Worm (Caenorhabditis elegans) whole organism, L2 larva: ENCODE results near the gene cnc-2.
A peak's percentile ranks its signal among the peaks of the same experiment; 100 is the strongest.

ENCODE experiments used
- C34F6.9 ChIP-seq: fragments of 150-350 bp; optimal IDR thresholded peaks from 2 replicates; lab custom pipeline; 2014; ENCODE audit warnings: missing biosample characterization, missing genetic modification characterization
- F13H6.1 ChIP-seq: sonication (generic microtip); optimal IDR thresholded peaks from 2 replicates; lab custom pipeline; 2016; ENCODE audit warnings: missing genetic modification characterization, missing compliant biosample characterization
- ZK546.5 ChIP-seq: sonication (generic microtip); optimal IDR thresholded peaks from 2 replicates; lab custom pipeline; 2017; ENCODE audit warnings: missing biosample characterization, missing genetic modification characterization
- aly-2 ChIP-seq: fragments of 150-350 bp; optimal IDR thresholded peaks from 2 replicates; lab custom pipeline; 2014; ENCODE audit warnings: missing biosample characterization, missing genetic modification characterization
- blmp-1 ChIP-seq: sonication (generic microtip); optimal IDR thresholded peaks from 2 replicates; lab custom pipeline; 2017; ENCODE audit warnings: missing genetic modification characterization, mild to moderate bottlenecking, missing compliant biosample characterization, antibody characterized with exemption, moderate library complexity; ENCODE audit not compliant: insufficient read depth
- ceh-82 ChIP-seq: fragments of 150-350 bp; optimal IDR thresholded peaks from 2 replicates; lab custom pipeline; 2014; ENCODE audit warnings: missing biosample characterization, missing genetic modification characterization
- crh-2 ChIP-seq: sonication (generic microtip); optimal IDR thresholded peaks from 2 replicates; lab custom pipeline; 2017; ENCODE audit warnings: missing biosample characterization, missing genetic modification characterization
- dmd-4 ChIP-seq: sonication (generic microtip); optimal IDR thresholded peaks from 2 replicates; lab custom pipeline; 2017; ENCODE audit warnings: missing biosample characterization, missing genetic modification characterization
- elt-1 ChIP-seq: fragments of 150-350 bp; optimal IDR thresholded peaks from 2 replicates; lab custom pipeline; 2014; ENCODE audit warnings: missing biosample characterization, missing genetic modification characterization
- elt-3 ChIP-seq: sonication (generic microtip); optimal IDR thresholded peaks from 2 replicates; lab custom pipeline; 2017; ENCODE audit warnings: missing biosample characterization, missing genetic modification characterization
- fos-1 ChIP-seq: fragments of 150-350 bp; optimal IDR thresholded peaks from 2 replicates; lab custom pipeline; 2014; ENCODE audit warnings: missing biosample characterization, missing genetic modification characterization
- gmeb-1 ChIP-seq: fragments of 150-350 bp; optimal IDR thresholded peaks from 2 replicates; lab custom pipeline; 2014; ENCODE audit warnings: missing biosample characterization, missing genetic modification characterization
- lsy-2 ChIP-seq, 2 experiments: fragments of 150-350 bp in 1 of 2; sonication (generic microtip) in 1 of 2; optimal IDR thresholded peaks; 2 replicates each; lab custom pipeline; 2014 to 2017; ENCODE audit warnings: missing biosample characterization in 2 of 2, missing genetic modification characterization in 2 of 2
- mab-5 ChIP-seq: fragments of 150-350 bp; optimal IDR thresholded peaks from 2 replicates; lab custom pipeline; 2014; ENCODE audit warnings: missing biosample characterization, missing genetic modification characterization
- mbf-1 ChIP-seq: sonication (generic microtip); optimal IDR thresholded peaks from 2 replicates; lab custom pipeline; 2017; ENCODE audit warnings: missing biosample characterization, missing genetic modification characterization
- mdl-1 ChIP-seq, 2 experiments: fragments of 150-350 bp in 1 of 2; sonication (generic microtip) in 1 of 2; optimal IDR thresholded peaks; 2 replicates each; lab custom pipeline; 2017; ENCODE audit warnings: missing biosample characterization in 2 of 2, missing genetic modification characterization in 2 of 2
- nhr-11 ChIP-seq: fragments of 150-350 bp; optimal IDR thresholded peaks from 2 replicates; lab custom pipeline; 2014; ENCODE audit warnings: missing biosample characterization, missing genetic modification characterization
- nhr-12 ChIP-seq: fragments of 150-350 bp; optimal IDR thresholded peaks from 2 replicates; lab custom pipeline; 2014; ENCODE audit warnings: missing biosample characterization, missing genetic modification characterization
- nhr-129 ChIP-seq: fragments of 150-350 bp; optimal IDR thresholded peaks from 2 replicates; lab custom pipeline; 2014; ENCODE audit warnings: missing biosample characterization, missing genetic modification characterization
- nhr-21 ChIP-seq: fragments of 150-350 bp; optimal IDR thresholded peaks from 2 replicates; lab custom pipeline; 2014; ENCODE audit warnings: missing biosample characterization, missing genetic modification characterization
- nhr-23 ChIP-seq: fragments of 150-350 bp; optimal IDR thresholded peaks from 2 replicates; lab custom pipeline; 2014; ENCODE audit warnings: missing biosample characterization, missing genetic modification reagents, missing genetic modification characterization
- nhr-237 ChIP-seq: fragments of 150-350 bp; optimal IDR thresholded peaks from 2 replicates; lab custom pipeline; 2014; ENCODE audit warnings: missing biosample characterization, missing genetic modification characterization
- nhr-6 ChIP-seq: fragments of 150-350 bp; optimal IDR thresholded peaks from 2 replicates; lab custom pipeline; 2014; ENCODE audit warnings: missing biosample characterization, missing genetic modification characterization
- nhr-77 ChIP-seq: fragments of 150-350 bp; optimal IDR thresholded peaks from 2 replicates; lab custom pipeline; 2014; ENCODE audit warnings: missing biosample characterization, missing genetic modification characterization
- sem-4 ChIP-seq: fragments of 150-350 bp; optimal IDR thresholded peaks from 2 replicates; lab custom pipeline; 2014; ENCODE audit warnings: missing biosample characterization, missing genetic modification reagents, missing genetic modification characterization
- skn-1 ChIP-seq: sonication (generic microtip); optimal IDR thresholded peaks from 2 replicates; lab custom pipeline; 2017; ENCODE audit warnings: missing biosample characterization, missing genetic modification characterization
- sma-9 ChIP-seq, 2 experiments: fragments of 150-350 bp in 1 of 2; sonication (generic microtip) in 1 of 2; optimal IDR thresholded peaks; 2 replicates each; lab custom pipeline; 2014 to 2016; ENCODE audit warnings: missing genetic modification characterization in 2 of 2, mild to moderate bottlenecking in 1 of 2, missing biosample characterization in 1 of 2, missing compliant biosample characterization in 1 of 2, missing genetic modification reagents in 1 of 2, moderate library complexity in 1 of 2
- snpc-4 ChIP-seq: fragments of 150-350 bp; optimal IDR thresholded peaks from 2 replicates; lab custom pipeline; 2014; ENCODE audit warnings: missing biosample characterization, missing genetic modification characterization
- unc-39 ChIP-seq: fragments of 150-350 bp; optimal IDR thresholded peaks from 2 replicates; lab custom pipeline; 2014; ENCODE audit warnings: missing biosample characterization, missing genetic modification characterization
- unc-62 ChIP-seq: fragments of 150-350 bp; optimal IDR thresholded peaks from 2 replicates; lab custom pipeline; 2014; ENCODE audit warnings: missing biosample characterization, missing genetic modification reagents, missing genetic modification characterization
- ztf-1 ChIP-seq: fragments of 200-800 bp; sonication (Bioruptor generic); conservative IDR thresholded peaks from 2 replicates; pipeline ENCODE4 v1.3.6; 2022; ENCODE audit warnings: missing genetic modification characterization, missing compliant biosample characterization
- ztf-11 ChIP-seq: sonication (generic microtip); optimal IDR thresholded peaks from 2 replicates; lab custom pipeline; 2017; ENCODE audit warnings: missing biosample characterization, missing genetic modification characterization
- ztf-4 ChIP-seq: fragments of 150-350 bp; optimal IDR thresholded peaks from 2 replicates; lab custom pipeline; 2014; ENCODE audit warnings: missing biosample characterization, missing genetic modification characterization

Gene cnc-2

ce11 chrV:1460069-1460468, 10.1 kb upstream of the cnc-2 start, which contains the start of gene hacd-1:
TSS of gene hacd-1 (plus strand) at chrV:1460369.
- no peak for TF ChIP-seq mab-5
- no peak for TF ChIP-seq C34F6.9 (tag; lab: Kevin White, UChicago)
- TF ChIP-seq dmd-4: no peak
- no peak for TF ChIP-seq sem-4 (tag; lab: Kevin White, UChicago)
- no peak for TF ChIP-seq ZK546.5 (tag; lab: Kevin White, UChicago)
- no peak for TF ChIP-seq nhr-11
- no peak for TF ChIP-seq mbf-1 (tag; lab: Kevin White, UChicago)
- TF ChIP-seq ztf-4 (tag; lab: Kevin White, UChicago): no peak

ce11 chrV:1459374-1459926, 9.5 kb upstream of the cnc-2 start:
- TF ChIP-seq gmeb-1 (tag; lab: Kevin White, UChicago) (peak; percentile 14), sma-9 (GFP tag; optimal IDR thresholded peaks at IDR 0.05; lab: Kevin White, UChicago) (peak; percentile 56), sma-9 (tag; optimal IDR thresholded peaks at IDR 0.05; lab: Kevin White, UChicago) (no peak), mdl-1 (tag; optimal IDR thresholded peaks at IDR 0.05; lab: Kevin White, UChicago) (no peak), fos-1 (tag; lab: Kevin White, UChicago) (peak; percentile 33), crh-2 (tag; lab: Kevin White, UChicago) (peak; percentile 2), nhr-6 (no peak)

- TF ChIP-seq sma-9 (GFP tag; optimal IDR thresholded peaks at IDR 0.05; lab: Kevin White, UChicago): peak; percentile 45
- no peak for TF ChIP-seq sma-9 (tag; optimal IDR thresholded peaks at IDR 0.05; lab: Kevin White, UChicago)
- no peak for TF ChIP-seq dmd-4
- TF ChIP-seq lsy-2 (tag; optimal IDR thresholded peaks at IDR 0.05; lab: Kevin White, UChicago): peak in 1 of 2 experiments; percentile 41
Observed at ce11 chrV:1456614-1457013, 6.6 kb upstream of the cnc-2 start.

ce11 chrV:1455280-1455679, 5.3 kb upstream of the cnc-2 start:
- TF ChIP-seq nhr-6: no peak
- TF ChIP-seq nhr-21: no peak
- no peak for TF ChIP-seq fos-1 (tag; lab: Kevin White, UChicago)
- TF ChIP-seq F13H6.1 (tag; lab: Kevin White, UChicago): no peak
- TF ChIP-seq mdl-1 (tag; optimal IDR thresholded peaks at IDR 0.05; lab: Kevin White, UChicago): no peak
- TF ChIP-seq nhr-77 (tag; lab: Kevin White, UChicago): no peak
- TF ChIP-seq, all 48 proteins: peak for 0

ce11 chrV:1454762-1455161, 4.8 kb upstream of the cnc-2 start, which contains the start of gene chil-14:
TSS of gene chil-14 (plus strand) at chrV:1455062.
- no peak for TF ChIP-seq F13H6.1 (tag; lab: Kevin White, UChicago)
- no peak for TF ChIP-seq ztf-1 (GFP tag; lab: Robert Waterston, UW)
- TF ChIP-seq aly-2 (tag; lab: Kevin White, UChicago): no peak
- no peak for TF ChIP-seq unc-39
- no peak for TF ChIP-seq unc-62
- no peak for TF ChIP-seq nhr-21
- no peak for TF ChIP-seq elt-1 (tag; lab: Kevin White, UChicago)
- TF ChIP-seq nhr-129 (tag; lab: Kevin White, UChicago): no peak
- no peak for TF ChIP-seq blmp-1 (tag; lab: Kevin White, UChicago)
- TF ChIP-seq fos-1 (tag; lab: Kevin White, UChicago): no peak
- TF ChIP-seq ceh-82 (tag; lab: Kevin White, UChicago): no peak
- TF ChIP-seq sem-4 (tag; lab: Kevin White, UChicago): no peak
- TF ChIP-seq snpc-4: no peak

ce11 chrV:1451334-1451733, 1.4 kb upstream of the cnc-2 start, which contains the start of gene srj-23:
TSS of gene srj-23 (plus strand) at chrV:1451634.
- TF ChIP-seq ztf-11 (tag; lab: Kevin White, UChicago): no peak
- TF ChIP-seq ztf-1 (GFP tag; lab: Robert Waterston, UW): no peak
- no peak for TF ChIP-seq elt-3 (tag; lab: Kevin White, UChicago)
- TF ChIP-seq nhr-77 (tag; lab: Kevin White, UChicago): no peak
- no peak for TF ChIP-seq nhr-237
- no peak for TF ChIP-seq nhr-12
- TF ChIP-seq nhr-23: no peak
- TF ChIP-seq gmeb-1 (tag; lab: Kevin White, UChicago): no peak
- no peak for TF ChIP-seq snpc-4
- TF ChIP-seq dmd-4: no peak
- no peak for TF ChIP-seq lsy-2 (tag; optimal IDR thresholded peaks at IDR 0.05; lab: Kevin White, UChicago)
- TF ChIP-seq mdl-1 (tag; optimal IDR thresholded peaks at IDR 0.05; lab: Kevin White, UChicago): no peak
- TF ChIP-seq elt-1 (tag; lab: Kevin White, UChicago): no peak
- no peak for TF ChIP-seq blmp-1 (tag; lab: Kevin White, UChicago)
- no peak for TF ChIP-seq skn-1 (tag; lab: Kevin White, UChicago)
- no peak for TF ChIP-seq fos-1 (tag; lab: Kevin White, UChicago)
- no peak for TF ChIP-seq ceh-82 (tag; lab: Kevin White, UChicago)
- no peak for TF ChIP-seq ZK546.5 (tag; lab: Kevin White, UChicago)
